Worm (Caenorhabditis elegans) whole organism, L1 larva: ENCODE results near the gene ZC416.2.

ENCODE experiments used
- C16A3.4 ChIP-seq: fragments of 150-350 bp; optimal IDR thresholded peaks from 2 replicates; lab custom pipeline; 2014; ENCODE audit warnings: missing biosample characterization, missing genetic modification characterization
- F16B12.6 ChIP-seq: fragments of 150-350 bp; optimal IDR thresholded peaks from 2 replicates; lab custom pipeline; 2014; ENCODE audit warnings: missing biosample characterization, missing genetic modification characterization
- Y116A8C.19 ChIP-seq: sonication (generic microtip); optimal IDR thresholded peaks from 2 replicates; lab custom pipeline; 2016; ENCODE audit warnings: missing compliant biosample characterization, missing genetic modification characterization, borderline replicate concordance
- blmp-1 ChIP-seq: fragments of 150-350 bp; optimal IDR thresholded peaks from 2 replicates; lab custom pipeline; 2014; ENCODE audit warnings: missing biosample characterization, missing genetic modification characterization
- ceh-8 ChIP-seq: fragments of 200-800 bp; sonication (Bioruptor generic); optimal IDR thresholded peaks from 2 replicates; lab custom pipeline; 2018; ENCODE audit warnings: mild to moderate bottlenecking, missing genetic modification characterization, moderate library complexity, missing compliant biosample characterization
- dsc-1 ChIP-seq: sonication (generic microtip); optimal IDR thresholded peaks from 2 replicates; lab custom pipeline; 2016; ENCODE audit warnings: mild to moderate bottlenecking, missing genetic modification characterization, missing compliant biosample characterization
- efl-1 ChIP-seq, 4 experiments: fragments of 150-350 bp; optimal IDR thresholded peaks in 3 of 4; peaks in 1 of 4; 1 replicate in 1 of 4; 2 replicates in 3 of 4; lab custom pipeline; 2014; ENCODE audit warnings: missing biosample characterization in 2 of 4, missing genetic modification characterization in 2 of 4, missing genetic modification reagents in 2 of 4
- egl-13 ChIP-seq: sonication (generic microtip); optimal IDR thresholded peaks from 2 replicates; lab custom pipeline; 2016; ENCODE audit warnings: missing genotype, missing genetic modification reagents, missing genetic modification characterization, missing compliant biosample characterization
- elt-2 ChIP-seq: sonication (generic microtip); optimal IDR thresholded peaks from 2 replicates; lab custom pipeline; 2016; ENCODE audit warnings: missing genetic modification characterization, mild to moderate bottlenecking, inconsistent platforms, missing compliant biosample characterization, missing genetic modification reagents
- elt-3 ChIP-seq, 6 experiments: fragments of 150-350 bp in 1 of 6; sonication (generic microtip); optimal IDR thresholded peaks; 2 replicates each; lab custom pipeline; 2017 to 2018; ENCODE audit warnings: missing biosample characterization in 6 of 6, missing genetic modification characterization in 6 of 6, inconsistent platforms in 1 of 6
- fkh-4 ChIP-seq: sonication (generic microtip); optimal IDR thresholded peaks from 2 replicates; lab custom pipeline; 2016; ENCODE audit warnings: missing compliant biosample characterization, missing genetic modification characterization, borderline replicate concordance
- fkh-8 ChIP-seq: sonication (generic microtip); optimal IDR thresholded peaks from 2 replicates; lab custom pipeline; 2016; ENCODE audit warnings: mild to moderate bottlenecking, missing genetic modification characterization, missing compliant biosample characterization
- irx-1 ChIP-seq: sonication (generic microtip); optimal IDR thresholded peaks from 2 replicates; lab custom pipeline; 2016; ENCODE audit warnings: missing genetic modification characterization, missing compliant biosample characterization
- jun-1 ChIP-seq: fragments of 150-350 bp; optimal IDR thresholded peaks from 2 replicates; lab custom pipeline; 2014; ENCODE audit warnings: missing biosample characterization, missing genetic modification reagents, missing genetic modification characterization
- lin-14 ChIP-seq: fragments of 200-800 bp; sonication (Bioruptor generic); optimal IDR thresholded peaks from 2 replicates; lab custom pipeline; 2018; ENCODE audit warnings: mild to moderate bottlenecking, missing genetic modification characterization, moderate library complexity, missing compliant biosample characterization
- lin-35 ChIP-seq, 2 experiments: fragments of 150-350 bp; optimal IDR thresholded peaks; 2 replicates each; lab custom pipeline; 2014; ENCODE audit warnings: missing biosample characterization in 2 of 2, missing genetic modification characterization in 2 of 2, missing genetic modification reagents in 2 of 2
- lin-39 ChIP-seq: fragments of 150-350 bp; optimal IDR thresholded peaks from 2 replicates; lab custom pipeline; 2014; ENCODE audit warnings: missing biosample characterization, missing genetic modification reagents, missing genetic modification characterization
- lsy-2 ChIP-seq, 2 experiments: fragments of 150-350 bp; optimal IDR thresholded peaks; 2 replicates each; lab custom pipeline; 2014; ENCODE audit warnings: missing biosample characterization in 2 of 2, missing genetic modification characterization in 2 of 2
- mab-9 ChIP-seq: fragments of 200-800 bp; sonication (Bioruptor generic); IDR thresholded peaks from 2 replicates; pipeline ENCODE4 v1.3.6; 2022; ENCODE audit warnings: missing genetic modification reagents, missing genetic modification characterization, missing compliant biosample characterization
- mef-2 ChIP-seq: fragments of 150-350 bp; optimal IDR thresholded peaks from 2 replicates; lab custom pipeline; 2014; ENCODE audit warnings: missing biosample characterization, missing genetic modification characterization
- mep-1 ChIP-seq: fragments of 150-350 bp; optimal IDR thresholded peaks from 2 replicates; lab custom pipeline; 2014; ENCODE audit warnings: missing biosample characterization, missing genetic modification characterization
- nhr-12 ChIP-seq: sonication (generic microtip); optimal IDR thresholded peaks from 2 replicates; lab custom pipeline; 2017; ENCODE audit warnings: missing biosample characterization, missing genetic modification characterization
- nhr-19 ChIP-seq: fragments of 200-800 bp; sonication (Bioruptor generic); conservative IDR thresholded peaks from 2 replicates; pipeline ENCODE4 v1.3.6; 2022; ENCODE audit warnings: missing genetic modification characterization, missing compliant biosample characterization
- nhr-20 ChIP-seq: sonication (generic microtip); optimal IDR thresholded peaks from 2 replicates; lab custom pipeline; 2016; ENCODE audit warnings: mild to moderate bottlenecking, missing genetic modification characterization, missing compliant biosample characterization
- nhr-28 ChIP-seq: fragments of 150-350 bp; optimal IDR thresholded peaks from 2 replicates; lab custom pipeline; 2014; ENCODE audit warnings: missing biosample characterization, missing genetic modification characterization
- nhr-47 ChIP-seq: sonication (generic microtip); optimal IDR thresholded peaks from 2 replicates; lab custom pipeline; 2016; ENCODE audit warnings: mild to moderate bottlenecking, missing genetic modification characterization, moderate library complexity, missing compliant biosample characterization
- nhr-76 ChIP-seq: sonication (generic microtip); optimal IDR thresholded peaks from 2 replicates; lab custom pipeline; 2017; ENCODE audit warnings: missing biosample characterization, missing genetic modification characterization
- nhr-85 ChIP-seq: sonication (generic microtip); peaks from one replicate; lab custom pipeline; 2016; ENCODE audit warnings: missing genetic modification characterization, inconsistent platforms, missing compliant biosample characterization
- rnt-1 ChIP-seq: sonication (generic microtip); optimal IDR thresholded peaks from 2 replicates; lab custom pipeline; 2016; ENCODE audit warnings: mild to moderate bottlenecking, missing genetic modification characterization, moderate library complexity, missing compliant biosample characterization
- snpc-4 ChIP-seq: fragments of 150-350 bp; optimal IDR thresholded peaks from 2 replicates; lab custom pipeline; 2014; ENCODE audit warnings: missing biosample characterization, missing genetic modification characterization
- snu-23 ChIP-seq: sonication (generic microtip); optimal IDR thresholded peaks from 2 replicates; lab custom pipeline; 2016; ENCODE audit warnings: missing genetic modification characterization, missing compliant biosample characterization
- sox-4 ChIP-seq: sonication (generic microtip); optimal IDR thresholded peaks from 2 replicates; lab custom pipeline; 2016; ENCODE audit warnings: missing genetic modification characterization, missing compliant biosample characterization
- sup-37 ChIP-seq: fragments of 200-800 bp; sonication (Bioruptor generic); optimal IDR thresholded peaks from 2 replicates; lab custom pipeline; 2018; ENCODE audit warnings: mild to moderate bottlenecking, missing genetic modification characterization, missing compliant biosample characterization
- swsn-7 ChIP-seq: sonication (generic microtip); optimal IDR thresholded peaks from 2 replicates; lab custom pipeline; 2016; ENCODE audit warnings: missing genetic modification characterization, missing compliant biosample characterization
- tbx-2 ChIP-seq: sonication (generic microtip); optimal IDR thresholded peaks from 2 replicates; lab custom pipeline; 2016; ENCODE audit warnings: missing genetic modification characterization, missing compliant biosample characterization
- tlp-1 ChIP-seq: fragments of 150-350 bp; optimal IDR thresholded peaks from 2 replicates; lab custom pipeline; 2014; ENCODE audit warnings: missing biosample characterization, missing genetic modification characterization
- unc-130 ChIP-seq: fragments of 150-350 bp; optimal IDR thresholded peaks from 2 replicates; lab custom pipeline; 2017; ENCODE audit warnings: missing biosample characterization, missing genetic modification characterization, inconsistent platforms
- unc-98 ChIP-seq: fragments of 200-800 bp; sonication (Bioruptor generic); IDR thresholded peaks from 2 replicates; pipeline ENCODE4 v1.3.6; 2022; ENCODE audit warnings: missing genetic modification characterization, missing compliant biosample characterization
- vab-15 ChIP-seq: sonication (generic microtip); optimal IDR thresholded peaks from 2 replicates; lab custom pipeline; 2017; ENCODE audit warnings: missing genotype, mild to moderate bottlenecking, missing genetic modification characterization, missing compliant biosample characterization
- xbp-1 ChIP-seq: sonication (generic microtip); optimal IDR thresholded peaks from 2 replicates; lab custom pipeline; 2016; ENCODE audit warnings: missing genetic modification characterization, missing compliant biosample characterization
- zip-4 ChIP-seq: fragments of 200-800 bp; sonication (Bioruptor generic); optimal IDR thresholded peaks from 2 replicates; lab custom pipeline; 2018; ENCODE audit warnings: mild to moderate bottlenecking, missing genetic modification characterization, moderate library complexity, missing compliant biosample characterization
- ztf-11 ChIP-seq, 2 experiments: sonication (generic microtip); optimal IDR thresholded peaks; 2 replicates each; lab custom pipeline; 2016 to 2017; ENCODE audit warnings: missing genetic modification characterization in 2 of 2, missing biosample characterization in 1 of 2, missing compliant biosample characterization in 1 of 2
- ztf-4 ChIP-seq: fragments of 150-350 bp; optimal IDR thresholded peaks from 2 replicates; lab custom pipeline; 2014; ENCODE audit warnings: missing biosample characterization, missing genetic modification characterization

ZC416.2 gene

ce11 chrIV:3644863-3645378, 11.5 kb downstream of the ZC416.2 start (continued):
- TF ChIP-seq zip-4 (GFP tag; lab: Kevin White, UChicago): no peak
- TF ChIP-seq nhr-47 (tag; lab: Kevin White, UChicago): peak; percentile 9
- TF ChIP-seq fkh-4 (tag; lab: Kevin White, UChicago): no peak
- TF ChIP-seq tlp-1 (tag; lab: Kevin White, UChicago): no peak
- TF ChIP-seq nhr-28 (tag; lab: Kevin White, UChicago): no peak
- no peak for TF ChIP-seq ceh-8 (GFP tag; lab: Kevin White, UChicago)

ce11 chrIV:3645487-3645886, 12.1 kb downstream of the ZC416.2 start:
- TF ChIP-seq ztf-11 (tag; optimal IDR thresholded peaks at IDR 0.05; lab: Kevin White, UChicago) (no peak), efl-1 (optimal IDR thresholded peaks at IDR 0.05; lab: Kevin White, UChicago) (no peak), efl-1 (GFP tag; optimal IDR thresholded peaks at IDR 0.05 in 1 of 2; lab: Kevin White, UChicago) (peak in 1 of 2 experiments; percentile 39)

- TF ChIP-seq elt-3 (tag; optimal IDR thresholded peaks at IDR 0.05; lab: Kevin White, UChicago) (no peak), nhr-85 (peak; percentile 7), mab-9 (GFP tag; lab: Robert Waterston, UW) (peak; percentile 37; the same call in 1 of the 2 replicates)
Measured at ce11 chrIV:3646338-3647154, 13.1 kb downstream of the ZC416.2 start.

ce11 chrIV:3647551-3647950, 14.1 kb downstream of the ZC416.2 start:
- TF ChIP-seq sox-4 (tag; lab: Kevin White, UChicago) (no peak), mef-2 (peak; percentile 55), fkh-8 (tag; lab: Kevin White, UChicago) (no peak), C16A3.4 (peak; percentile 13), nhr-76 (tag; lab: Kevin White, UChicago) (no peak), efl-1 (optimal IDR thresholded peaks at IDR 0.05; lab: Kevin White, UChicago) (no peak), efl-1 (GFP tag; optimal IDR thresholded peaks at IDR 0.05 in 1 of 2; lab: Kevin White, UChicago) (no peak), snu-23 (GFP tag; lab: Kevin White, UChicago) (peak; percentile 61), xbp-1 (tag; lab: Kevin White, UChicago) (no peak), egl-13 (tag; lab: Kevin White, UChicago) (no peak), nhr-85 (peak; percentile 62), blmp-1 (tag; lab: Kevin White, UChicago) (peak; percentile 23), nhr-20 (peak; percentile 73), ztf-4 (tag; lab: Kevin White, UChicago) (peak; percentile 61), Y116A8C.19 (tag; lab: Kevin White, UChicago) (no peak), zip-4 (GFP tag; lab: Kevin White, UChicago) (no peak), lsy-2 (tag; optimal IDR thresholded peaks at IDR 0.05; lab: Kevin White, UChicago) (peak; percentile 11 to 32), sup-37 (no peak), nhr-47 (tag; lab: Kevin White, UChicago) (peak; percentile 24), fkh-4 (tag; lab: Kevin White, UChicago) (no peak), mep-1 (peak; percentile 12), unc-98 (GFP tag; lab: Robert Waterston, UW) (0 out of 2 replicates have a peak, but pooled peaks have one; percentile 27), swsn-7 (tag; lab: Kevin White, UChicago) (peak; percentile 22), lin-39 (tag; lab: Kevin White, UChicago) (peak; percentile 31), elt-2 (tag; lab: Kevin White, UChicago) (no peak), rnt-1 (tag; lab: Kevin White, UChicago) (peak; percentile 26), irx-1 (no peak), lin-35 (GFP tag; optimal IDR thresholded peaks at IDR 0.05; lab: Kevin White, UChicago) (no peak), jun-1 (tag; lab: Kevin White, UChicago) (no peak), tbx-2 (tag; lab: Kevin White, UChicago) (peak; percentile 10), lin-14 (GFP tag; lab: Kevin White, UChicago) (peak; percentile 75), nhr-19 (GFP tag; lab: Robert Waterston, UW) (peak; percentile 81), unc-130 (tag; lab: Kevin White, UChicago) (peak; percentile 77), snpc-4 (tag; lab: Kevin White, UChicago) (no peak), nhr-12 (tag; lab: Kevin White, UChicago) (no peak), F16B12.6 (tag; lab: Kevin White, UChicago) (no peak), dsc-1 (tag; lab: Kevin White, UChicago) (no peak), vab-15 (no peak)
